Worm (Caenorhabditis elegans): Measurements from ENCODE around the gene nucl-1.

DNA sequence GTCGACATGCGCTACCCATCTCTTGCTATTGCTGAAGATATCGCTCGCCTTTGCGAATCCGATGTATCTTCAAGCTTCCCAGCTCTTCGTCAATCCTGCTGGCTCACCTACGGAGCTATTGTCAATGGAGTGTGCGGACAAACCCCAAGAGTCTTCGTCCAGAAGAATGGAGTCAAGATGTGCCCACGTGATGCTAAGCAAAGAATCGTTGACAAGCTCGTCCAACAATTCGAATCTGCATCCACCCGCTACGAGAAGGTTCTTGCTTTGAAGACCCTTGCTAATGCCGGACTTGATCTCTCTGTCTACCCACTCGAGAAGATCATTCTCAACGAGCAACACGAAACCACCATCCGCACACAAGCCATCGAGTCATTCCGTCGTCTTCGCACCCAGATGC is 26.7 kb downstream of the nucl-1 start:
- TF ChIP-seq ztf-11 (tag; optimal IDR thresholded peaks at IDR 0.05): no peak
- TF ChIP-seq ces-1 (GFP tag; optimal IDR thresholded peaks at IDR 0.05): no peak
- TF ChIP-seq elt-3 (tag; optimal IDR thresholded peaks at IDR 0.05): no peak
- TF ChIP-seq lin-13 (tag; optimal IDR thresholded peaks at IDR 0.05): no peak
- TF ChIP-seq ceh-83 (GFP tag; optimal IDR thresholded peaks at IDR 0.05): no peak
- TF ChIP-seq nhr-12 (tag; optimal IDR thresholded peaks at IDR 0.05): no peak
- TF ChIP-seq ham-2 (GFP tag; optimal IDR thresholded peaks at IDR 0.05): no peak
- TF ChIP-seq nhr-28 (tag; optimal IDR thresholded peaks at IDR 0.05): no peak
- no peak for TF ChIP-seq lsy-2 (tag; optimal IDR thresholded peaks at IDR 0.05)
- no peak for TF ChIP-seq unc-39 (tag; optimal IDR thresholded peaks at IDR 0.05)
- TF ChIP-seq nhr-2 (tag; optimal IDR thresholded peaks at IDR 0.05): no peak
- no peak for TF ChIP-seq snpc-4 (tag; optimal IDR thresholded peaks at IDR 0.05)
- TF ChIP-seq elt-1 (tag; optimal IDR thresholded peaks at IDR 0.05; ENCODE audit: borderline replicate concordance, insufficient read depth): no peak
- TF ChIP-seq pha-4 (tag; optimal IDR thresholded peaks at IDR 0.05): no peak

Data from whole organism, mixed stage, embryonic.